Worm (Caenorhabditis elegans) whole organism, early embryonic: ENCODE results near the gene ZK287.4.
A peak's percentile ranks its signal among the peaks of the same experiment; 100 is the strongest.

Experiments used
- B0310.2 ChIP-seq: sonication (generic microtip); optimal IDR thresholded peaks from 2 replicates; lab custom pipeline; 2016; ENCODE audit warnings: mild to moderate bottlenecking, missing genetic modification characterization, missing compliant biosample characterization
- F13C5.2 ChIP-seq: sonication (generic microtip); optimal IDR thresholded peaks from 2 replicates; lab custom pipeline; 2017; ENCODE audit warnings: mild to moderate bottlenecking, missing genetic modification characterization, inconsistent platforms, missing compliant biosample characterization
- aly-1 ChIP-seq: sonication (generic microtip); optimal IDR thresholded peaks from 2 replicates; lab custom pipeline; 2016; ENCODE audit warnings: missing genetic modification characterization, missing compliant biosample characterization
- ama-1 ChIP-seq: fragments of 150-350 bp; optimal IDR thresholded peaks from 2 replicates; lab custom pipeline; 2014
- ceh-13 ChIP-seq: fragments of 200-800 bp; sonication (Bioruptor generic); optimal IDR thresholded peaks from 2 replicates; lab custom pipeline; 2018; ENCODE audit warnings: mild to moderate bottlenecking, missing genetic modification characterization, missing compliant biosample characterization
- ceh-36 ChIP-seq: sonication (generic microtip); optimal IDR thresholded peaks from 2 replicates; lab custom pipeline; 2016; ENCODE audit warnings: missing genetic modification characterization, inconsistent platforms, missing compliant biosample characterization
- ets-7 ChIP-seq: sonication (generic microtip); optimal IDR thresholded peaks from 2 replicates; lab custom pipeline; 2016; ENCODE audit warnings: missing genotype, missing genetic modification characterization, missing compliant biosample characterization
- flt-1 ChIP-seq: fragments of 200-800 bp; sonication (Bioruptor generic); IDR thresholded peaks from 2 replicates; pipeline ENCODE4 v1.3.6; 2022; ENCODE audit warnings: missing genetic modification characterization, missing compliant biosample characterization
- hmbx-1 ChIP-seq: sonication (generic microtip); optimal IDR thresholded peaks from 2 replicates; lab custom pipeline; 2016; ENCODE audit warnings: mild to moderate bottlenecking, missing genetic modification characterization, missing compliant biosample characterization
- hmg-4 ChIP-seq: fragments of 200-800 bp; sonication (Bioruptor generic); optimal IDR thresholded peaks from 2 replicates; lab custom pipeline; 2018; ENCODE audit warnings: mild to moderate bottlenecking, missing genetic modification characterization, missing compliant biosample characterization
- hnd-1 ChIP-seq: sonication (generic microtip); optimal IDR thresholded peaks from 2 replicates; lab custom pipeline; 2016; ENCODE audit warnings: missing genetic modification characterization, missing compliant biosample characterization
- pes-1 ChIP-seq: fragments of 200-800 bp; sonication (Bioruptor generic); IDR thresholded peaks from 2 replicates; pipeline ENCODE4 v1.3.6; 2022; ENCODE audit warnings: missing genetic modification reagents, missing genetic modification characterization, missing compliant biosample characterization
- scrt-1 ChIP-seq: fragments of 200-800 bp; sonication (Bioruptor generic); IDR thresholded peaks from 2 replicates; pipeline ENCODE4 v1.3.6; 2022; ENCODE audit warnings: missing genetic modification characterization, missing compliant biosample characterization
- sea-1 ChIP-seq: fragments of 200-800 bp; sonication (Bioruptor generic); conservative IDR thresholded peaks from 2 replicates; pipeline ENCODE4 v1.3.6; 2022; ENCODE audit warnings: missing genetic modification characterization, missing compliant biosample characterization
- tbx-11 ChIP-seq: fragments of 200-800 bp; sonication (Bioruptor generic); IDR thresholded peaks from 2 replicates; pipeline ENCODE4 v1.3.6; 2022; ENCODE audit warnings: missing genetic modification characterization, missing compliant biosample characterization
- tbx-37 ChIP-seq: fragments of 200-800 bp; sonication (Bioruptor generic); conservative IDR thresholded peaks from 2 replicates; pipeline ENCODE4 v1.3.6; 2022; ENCODE audit warnings: missing genetic modification reagents, missing genetic modification characterization, missing compliant biosample characterization
- tra-4 ChIP-seq: sonication (generic microtip); optimal IDR thresholded peaks from 2 replicates; lab custom pipeline; 2017; ENCODE audit warnings: missing genetic modification characterization, missing compliant biosample characterization

ZK287.4 gene

ce11 chrV:9685559-9685958, at the start of gene ZK287.4:
Gene ZK287.4 (minus strand): TSS chrV:9685659.
- TF ChIP-seq aly-1 (tag; lab: Kevin White, UChicago) (no peak), hnd-1 (tag; lab: Kevin White, UChicago) (no peak), hmbx-1 (tag; lab: Kevin White, UChicago) (no peak), flt-1 (GFP tag; lab: Robert Waterston, UW) (no peak), B0310.2 (tag; lab: Kevin White, UChicago) (no peak), scrt-1 (GFP tag; lab: Robert Waterston, UW) (no peak), pes-1 (GFP tag; lab: Robert Waterston, UW) (no peak), ets-7 (tag; lab: Kevin White, UChicago) (no peak), F13C5.2 (tag; lab: Kevin White, UChicago) (no peak), tbx-11 (GFP tag; lab: Robert Waterston, UW) (no peak), tbx-37 (GFP tag; lab: Robert Waterston, UW) (no peak), ceh-36 (no peak), sea-1 (no peak), ama-1 (lab: Kevin White, UChicago) (no peak), hmg-4 (GFP tag; lab: Kevin White, UChicago) (no peak)

- TF ChIP-seq F13C5.2 (tag; lab: Kevin White, UChicago) (no peak), ets-7 (tag; lab: Kevin White, UChicago) (no peak), ceh-36 (no peak), sea-1 (no peak), scrt-1 (GFP tag; lab: Robert Waterston, UW) (no peak), tbx-11 (GFP tag; lab: Robert Waterston, UW) (no peak), hmbx-1 (tag; lab: Kevin White, UChicago) (no peak), tbx-37 (GFP tag; lab: Robert Waterston, UW) (no peak), flt-1 (GFP tag; lab: Robert Waterston, UW) (no peak), ama-1 (lab: Kevin White, UChicago) (no peak), aly-1 (tag; lab: Kevin White, UChicago) (no peak), B0310.2 (tag; lab: Kevin White, UChicago) (no peak), ceh-13 (GFP tag; lab: Kevin White, UChicago) (no peak)
Observed at ce11 chrV:9733920-9734454, 48.5 kb upstream of the ZK287.4 start, which contains the start of gene cal-7. Gene cal-7 (plus strand): TSS chrV:9734103.

- TF ChIP-seq F13C5.2 (tag; lab: Kevin White, UChicago), result no peak
- TF ChIP-seq flt-1 (GFP tag; lab: Robert Waterston, UW), result no peak
- TF ChIP-seq hmbx-1 (tag; lab: Kevin White, UChicago), result no peak
- TF ChIP-seq hnd-1 (tag; lab: Kevin White, UChicago), result no peak
- TF ChIP-seq aly-1 (tag; lab: Kevin White, UChicago), result no peak
- no peak for TF ChIP-seq ama-1 (lab: Kevin White, UChicago)
- no peak for TF ChIP-seq ceh-13 (GFP tag; lab: Kevin White, UChicago)
- TF ChIP-seq sea-1, result no peak
- TF ChIP-seq tbx-11 (GFP tag; lab: Robert Waterston, UW), result no peak
- no peak for TF ChIP-seq ets-7 (tag; lab: Kevin White, UChicago)
- no peak for TF ChIP-seq B0310.2 (tag; lab: Kevin White, UChicago)
Observed at ce11 chrV:9731852-9732251, 46.4 kb upstream of the ZK287.4 start.

- TF ChIP-seq ets-7 (tag; lab: Kevin White, UChicago) (peak; percentile 16), tra-4 (tag; lab: Kevin White, UChicago) (no peak), scrt-1 (GFP tag; lab: Robert Waterston, UW) (no peak), aly-1 (tag; lab: Kevin White, UChicago) (no peak), hnd-1 (tag; lab: Kevin White, UChicago) (no peak), F13C5.2 (tag; lab: Kevin White, UChicago) (peak; percentile 46), sea-1 (peak; percentile 49; the same call in 1 of the 2 replicates), ceh-36 (no peak), hmbx-1 (tag; lab: Kevin White, UChicago) (no peak), ama-1 (lab: Kevin White, UChicago) (peak; percentile 81), hmg-4 (GFP tag; lab: Kevin White, UChicago) (peak; percentile 87), flt-1 (GFP tag; lab: Robert Waterston, UW) (peak; percentile 42; the same call in 1 of the 2 replicates), ceh-13 (GFP tag; lab: Kevin White, UChicago) (no peak), tbx-37 (GFP tag; lab: Robert Waterston, UW) (0 out of 2 replicates have a peak, but pooled peaks have one; percentile 13), pes-1 (GFP tag; lab: Robert Waterston, UW) (no peak), tbx-11 (GFP tag; lab: Robert Waterston, UW) (no peak), B0310.2 (tag; lab: Kevin White, UChicago) (peak; percentile 70)
Observed at ce11 chrV:9730743-9731706, 45.6 kb upstream of the ZK287.4 start.

ce11 chrV:9729462-9730162, 44.2 kb upstream of the ZK287.4 start, which contains the start of the genes aagr-3 and drap-1:
Gene aagr-3 (minus strand): TSS chrV:9729512.
Gene drap-1 (plus strand): TSS chrV:9730106.
- TF ChIP-seq ets-7 (tag; lab: Kevin White, UChicago), result no peak
- TF ChIP-seq ceh-36, result no peak
- TF ChIP-seq hnd-1 (tag; lab: Kevin White, UChicago), result no peak
- TF ChIP-seq flt-1 (GFP tag; lab: Robert Waterston, UW), result no peak
- no peak for TF ChIP-seq pes-1 (GFP tag; lab: Robert Waterston, UW)

ce11 chrV:9725719-9726118, 40.3 kb upstream of the ZK287.4 start:
- TF ChIP-seq ets-7 (tag; lab: Kevin White, UChicago) (no peak), sea-1 (no peak), ceh-13 (GFP tag; lab: Kevin White, UChicago) (no peak), flt-1 (GFP tag; lab: Robert Waterston, UW) (no peak), hmg-4 (GFP tag; lab: Kevin White, UChicago) (no peak), hnd-1 (tag; lab: Kevin White, UChicago) (no peak), tbx-11 (GFP tag; lab: Robert Waterston, UW) (no peak), tbx-37 (GFP tag; lab: Robert Waterston, UW) (no peak), ama-1 (lab: Kevin White, UChicago) (no peak), B0310.2 (tag; lab: Kevin White, UChicago) (no peak), aly-1 (tag; lab: Kevin White, UChicago) (no peak), pes-1 (GFP tag; lab: Robert Waterston, UW) (no peak)
